Fruit fly (Drosophila melanogaster) whole organism, embryonic: ENCODE data around the gene CSN5.

Source experiments
- Abd-B ChIP-seq: fragments of 200-800 bp; sonication (Bioruptor generic); optimal IDR thresholded peaks from 2 replicates; lab custom pipeline; 2018; ENCODE audit warnings: missing biosample characterization, mild to moderate bottlenecking, missing genetic modification characterization, moderate library complexity
- CG10267 ChIP-seq: fragments of 200-800 bp; sonication (Bioruptor generic); optimal IDR thresholded peaks from 2 replicates; lab custom pipeline; 2018; ENCODE audit warnings: missing biosample characterization, mild to moderate bottlenecking, missing genetic modification characterization, moderate library complexity
- CG13424 ChIP-seq: fragments of 200-800 bp; sonication (Bioruptor generic); optimal IDR thresholded peaks from 2 replicates; lab custom pipeline; 2019; ENCODE audit warnings: missing biosample characterization, mild to moderate bottlenecking, missing genetic modification characterization, moderate library complexity
- CG13775 ChIP-seq: fragments of 200-800 bp; sonication (Bioruptor generic); optimal IDR thresholded peaks from 3 replicates; lab custom pipeline; 2017; ENCODE audit warnings: missing biosample characterization, mild to moderate bottlenecking, missing genetic modification characterization
- CG15514 ChIP-seq: fragments of 200-800 bp; sonication (Bioruptor generic); optimal IDR thresholded peaks from 3 replicates; lab custom pipeline; 2017; ENCODE audit warnings: missing biosample characterization, missing genetic modification characterization, mild to moderate bottlenecking, moderate library complexity, missing genetic modification reagents
- CG1603 ChIP-seq: fragments of 200-800 bp; sonication (Bioruptor generic); optimal IDR thresholded peaks from 2 replicates; lab custom pipeline; 2019; ENCODE audit warnings: missing biosample characterization, mild to moderate bottlenecking, missing genetic modification characterization, moderate library complexity
- CG17361 ChIP-seq: fragments of 200-800 bp; sonication (Bioruptor generic); IDR thresholded peaks from 3 replicates; pipeline ENCODE4 v1.3.6; 2022; ENCODE audit warnings: missing biosample characterization, missing genetic modification characterization
- CG17829 ChIP-seq: fragments of 200-800 bp; optimal IDR thresholded peaks from 2 replicates; lab custom pipeline; 2019; ENCODE audit warnings: missing biosample characterization, mild to moderate bottlenecking, missing genetic modification characterization, moderate library complexity
- CG1792 ChIP-seq: fragments of 200-800 bp; sonication (Bioruptor generic); optimal IDR thresholded peaks from 2 replicates; lab custom pipeline; 2016; ENCODE audit warnings: missing biosample characterization, missing genetic modification characterization
- CG18764 ChIP-seq: fragments of 200-800 bp; sonication (Bioruptor generic); optimal IDR thresholded peaks from 3 replicates; lab custom pipeline; 2016; ENCODE audit warnings: missing biosample characterization, missing genetic modification characterization
- CG31441 ChIP-seq: fragments of 200-800 bp; sonication (Bioruptor generic); IDR thresholded peaks from 2 replicates; pipeline ENCODE4 v1.3.6; 2022; ENCODE audit warnings: missing biosample characterization, missing genetic modification characterization
- CG32767 ChIP-seq: fragments of 200-800 bp; sonication (Bioruptor generic); IDR thresholded peaks from 2 replicates; pipeline ENCODE4 v1.3.6; 2022; ENCODE audit warnings: missing biosample characterization, missing genetic modification characterization
- CG34224 ChIP-seq: fragments of 200-800 bp; sonication (Bioruptor generic); IDR thresholded peaks from 3 replicates; pipeline ENCODE4 v1.3.6; 2022; ENCODE audit warnings: missing biosample characterization, missing genetic modification characterization; ENCODE audit not compliant: partially characterized antibody
- CG3726 ChIP-seq: fragments of 200-800 bp; sonication (Bioruptor generic); IDR thresholded peaks from 3 replicates; pipeline ENCODE4, ENCODE4 v1.3.6; 2022; ENCODE audit warnings: missing biosample characterization, missing genetic modification characterization
- CG3995 ChIP-seq: fragments of 200-800 bp; sonication (Bioruptor generic); optimal IDR thresholded peaks from 3 replicates; lab custom pipeline; 2016; ENCODE audit warnings: missing biosample characterization, missing genetic modification characterization
- CG6254 ChIP-seq: fragments of 200-800 bp; sonication (Bioruptor generic); optimal IDR thresholded peaks from 3 replicates; lab custom pipeline; 2017; ENCODE audit warnings: mild to moderate bottlenecking, missing biosample characterization, missing genetic modification reagents, missing genetic modification characterization
- CG7745 ChIP-seq: fragments of 200-800 bp; sonication (Bioruptor generic); optimal IDR thresholded peaks from 2 replicates; lab custom pipeline; 2018; ENCODE audit warnings: missing biosample characterization, mild to moderate bottlenecking, missing genetic modification characterization, moderate library complexity
- CG7786 ChIP-seq: fragments of 200-800 bp; sonication (Bioruptor generic); optimal IDR thresholded peaks from 2 replicates; lab custom pipeline; 2016; ENCODE audit warnings: missing biosample characterization, missing genetic modification characterization
- CG8290 ChIP-seq, 3 experiments: fragments of 200-800 bp; sonication (Bioruptor generic); optimal IDR thresholded peaks; 2 replicates each; lab custom pipeline; 2016 to 2019; ENCODE audit warnings: missing biosample characterization in 3 of 3, missing genetic modification characterization in 3 of 3, mild to moderate bottlenecking in 2 of 3, moderate library complexity in 1 of 3
- CG8944 ChIP-seq: fragments of 200-800 bp; sonication (Bioruptor generic); optimal IDR thresholded peaks from 3 replicates; lab custom pipeline; 2016; ENCODE audit warnings: missing biosample characterization, missing genetic modification characterization
- CG9932 ChIP-seq: fragments of 200-800 bp; sonication (Bioruptor generic); IDR thresholded peaks from 2 replicates; pipeline ENCODE4 v1.3.6; 2022; ENCODE audit warnings: missing biosample characterization, missing genetic modification characterization
- Camta ChIP-seq: fragments of 200-800 bp; sonication (Bioruptor generic); optimal IDR thresholded peaks from 2 replicates; lab custom pipeline; 2016; ENCODE audit warnings: missing biosample characterization, missing genetic modification characterization
- Doc2 ChIP-seq: fragments of 200-800 bp; sonication (Bioruptor generic); IDR thresholded peaks from 2 replicates; pipeline ENCODE4 v1.3.6; 2022; ENCODE audit warnings: missing biosample characterization, missing genetic modification characterization
- Eip74EF ChIP-seq, 2 experiments: fragments of 200-800 bp in 1 of 2; fragments of >200 bp in 1 of 2; sonication (Bioruptor generic) in 1 of 2; optimal IDR thresholded peaks; 2 replicates each; lab custom pipeline; 2017 to 2019; ENCODE audit warnings: missing biosample characterization in 2 of 2, missing genetic modification characterization in 2 of 2, mild to moderate bottlenecking in 1 of 2, moderate library complexity in 1 of 2
- Fer3 ChIP-seq: fragments of 200-800 bp; sonication (Bioruptor generic); optimal IDR thresholded peaks from 2 replicates; lab custom pipeline; 2018; ENCODE audit warnings: missing biosample characterization, mild to moderate bottlenecking, missing genetic modification characterization, moderate library complexity
- Hr51 ChIP-seq, 2 experiments: fragments of 200-800 bp; sonication (Bioruptor generic); optimal IDR thresholded peaks; 2 replicates in 1 of 2; 3 replicates in 1 of 2; lab custom pipeline; 2016 to 2018; ENCODE audit warnings: missing biosample characterization in 2 of 2, missing genetic modification characterization in 2 of 2, mild to moderate bottlenecking in 1 of 2, moderate library complexity in 1 of 2
- NK7.1 ChIP-seq: fragments of 200-800 bp; sonication (Bioruptor generic); optimal IDR thresholded peaks from 3 replicates; lab custom pipeline; 2016; ENCODE audit warnings: missing biosample characterization, missing genetic modification characterization
- Opbp ChIP-seq: fragments of 200-800 bp; sonication (Bioruptor generic); IDR thresholded peaks from 3 replicates; pipeline ENCODE4 v1.3.6; 2022; ENCODE audit warnings: missing biosample characterization, missing genetic modification characterization; ENCODE audit not compliant: partially characterized antibody
- Pdp1 ChIP-seq, 2 experiments: fragments of 200-800 bp; sonication (Bioruptor generic); optimal IDR thresholded peaks; 3 replicates each; lab custom pipeline; 2016; ENCODE audit warnings: missing biosample characterization in 2 of 2, missing genetic modification characterization in 2 of 2, mild to moderate bottlenecking in 1 of 2, moderate library complexity in 1 of 2
- Ssrp ChIP-seq: fragments of 200-800 bp; sonication (Bioruptor generic); optimal IDR thresholded peaks from 2 replicates; lab custom pipeline; 2018; ENCODE audit warnings: missing biosample characterization, mild to moderate bottlenecking, missing genetic modification characterization, moderate library complexity
- Xrp1 ChIP-seq: fragments of 200-800 bp; sonication (Bioruptor generic); IDR thresholded peaks from 2 replicates; pipeline ENCODE4 v1.3.6; 2022; ENCODE audit warnings: missing biosample characterization, missing genetic modification characterization
- ab ChIP-seq: fragments of 200-800 bp; sonication (Bioruptor generic); optimal IDR thresholded peaks from 2 replicates; lab custom pipeline; 2016; ENCODE audit warnings: missing biosample characterization, missing genetic modification characterization
- chm ChIP-seq: fragments of 200-800 bp; sonication (Bioruptor generic); IDR thresholded peaks from 2 replicates; pipeline ENCODE4 v1.3.6; 2022; ENCODE audit warnings: missing biosample characterization, missing genetic modification characterization
- ci ChIP-seq: fragments of 200-800 bp; sonication (Bioruptor generic); IDR thresholded peaks from 3 replicates; pipeline ENCODE4 v1.3.6; 2022; ENCODE audit warnings: missing biosample characterization, missing genetic modification characterization
- corto ChIP-seq: fragments of 200-800 bp; sonication (Bioruptor generic); optimal IDR thresholded peaks from 2 replicates; lab custom pipeline; 2016; ENCODE audit warnings: missing biosample characterization, mild to moderate bottlenecking, missing genetic modification characterization, moderate library complexity
- danr ChIP-seq: fragments of 200-800 bp; sonication (Bioruptor generic); IDR thresholded peaks from 2 replicates; pipeline ENCODE4 v1.3.6; 2022; ENCODE audit warnings: missing biosample characterization, missing genetic modification characterization
- emc ChIP-seq: fragments of 200-800 bp; sonication (Bioruptor generic); optimal IDR thresholded peaks from 2 replicates; lab custom pipeline; 2016; ENCODE audit warnings: missing biosample characterization, missing genetic modification characterization
- jigr1 ChIP-seq: fragments of 200-800 bp; sonication (Bioruptor generic); IDR thresholded peaks from 3 replicates; pipeline ENCODE4 v1.3.6; 2022; ENCODE audit warnings: missing biosample characterization, missing genetic modification characterization
- lbe ChIP-seq: fragments of 200-800 bp; sonication (Bioruptor generic); optimal IDR thresholded peaks from 2 replicates; lab custom pipeline; 2016; ENCODE audit warnings: missing biosample characterization, mild to moderate bottlenecking, missing genetic modification characterization
- lmd ChIP-seq: fragments of 200-800 bp; sonication (Bioruptor generic); IDR thresholded peaks from 2 replicates; pipeline ENCODE4 v1.3.6; 2022; ENCODE audit warnings: missing biosample characterization, missing genetic modification characterization
- mld ChIP-seq: fragments of 200-800 bp; sonication (Bioruptor generic); IDR thresholded peaks from 3 replicates; pipeline ENCODE4 v1.3.6; 2022; ENCODE audit warnings: missing biosample characterization, missing genetic modification characterization; ENCODE audit not compliant: partially characterized antibody
- nom ChIP-seq: fragments of 200-800 bp; sonication (Bioruptor generic); optimal IDR thresholded peaks from 2 replicates; lab custom pipeline; 2017; ENCODE audit warnings: missing biosample characterization, missing genetic modification characterization, mild to moderate bottlenecking, moderate library complexity, missing genetic modification reagents
- pros ChIP-seq: fragments of 200-800 bp; sonication (Bioruptor generic); optimal IDR thresholded peaks from 3 replicates; lab custom pipeline; 2019; ENCODE audit warnings: missing biosample characterization, mild to moderate bottlenecking, missing genetic modification characterization, moderate library complexity
- pum ChIP-seq: fragments of 200-800 bp; sonication (Bioruptor generic); optimal IDR thresholded peaks from 2 replicates; lab custom pipeline; 2016; ENCODE audit warnings: missing biosample characterization, missing genetic modification characterization
- slp2 ChIP-seq: fragments of 200-800 bp; sonication (Bioruptor generic); optimal IDR thresholded peaks from 2 replicates; lab custom pipeline; 2016; ENCODE audit warnings: missing biosample characterization, missing genetic modification characterization
- so ChIP-seq: fragments of 200-800 bp; sonication (Bioruptor generic); IDR thresholded peaks from 3 replicates; pipeline ENCODE4 v1.3.6; 2022; ENCODE audit warnings: missing biosample characterization, missing genetic modification characterization
- sug ChIP-seq: fragments of 200-800 bp; optimal IDR thresholded peaks from 2 replicates; lab custom pipeline; 2019; ENCODE audit warnings: missing biosample characterization, mild to moderate bottlenecking, missing genetic modification characterization, moderate library complexity
- toy ChIP-seq: fragments of 200-800 bp; sonication (Bioruptor generic); IDR thresholded peaks from 2 replicates; pipeline ENCODE4 v1.3.6; 2022; ENCODE audit warnings: missing biosample characterization, missing genetic modification characterization
- ttk ChIP-seq: fragments of 200-800 bp; sonication (Bioruptor generic); IDR thresholded peaks from 2 replicates; pipeline ENCODE4 v2.1.2; 2022; ENCODE audit warnings: missing biosample characterization, missing genetic modification characterization

Gene CSN5

dm6 chr3R:16441367-16441923 lies 28.5 kb upstream of the CSN5 start, which contains the start of gene ema:
Gene ema, minus strand, starts transcription at chr3R:16441661.
- TF ChIP-seq danr (GFP tag; lab: Robert Waterston, UW) (no peak), CG17361 (GFP tag; lab: Robert Waterston, UW) (peak; percentile 17; the same call in 1 of the 3 replicates), pros (no peak), CG8944 (peak; percentile 8), Ssrp (tag; lab: Kevin White, UChicago) (no peak), CG9932 (GFP tag; lab: Robert Waterston, UW) (peak; percentile 59), CG7786 (GFP tag; lab: Kevin White, UChicago) (peak; percentile 6), jigr1 (GFP tag; lab: Robert Waterston, UW) (no peak), Eip74EF (GFP tag; optimal IDR thresholded peaks at IDR 0.05; lab: Kevin White, UChicago) (no peak), lmd (no peak), Fer3 (tag; lab: Kevin White, UChicago) (peak; percentile 37), CG18764 (no peak), pum (GFP tag; lab: Kevin White, UChicago) (no peak), Hr51 (GFP tag; optimal IDR thresholded peaks at IDR 0.05; lab: Kevin White, UChicago) (no peak), CG15514 (GFP tag; lab: Kevin White, UChicago) (peak; percentile 98), CG7745 (tag; lab: Kevin White, UChicago) (no peak), CG13775 (GFP tag; lab: Kevin White, UChicago) (no peak), CG10267 (tag; lab: Kevin White, UChicago) (peak; percentile 29), Doc2 (GFP tag; lab: Robert Waterston, UW) (no peak), Xrp1 (GFP tag; lab: Robert Waterston, UW) (peak; percentile 28; the same call in 1 of the 2 replicates), corto (GFP tag; lab: Kevin White, UChicago) (no peak), CG3726 (GFP tag; lab: Robert Waterston, UW) (no peak), CG1792 (GFP tag; lab: Kevin White, UChicago) (no peak), nom (GFP tag; lab: Kevin White, UChicago) (no peak), CG31441 (peak; percentile 85), CG32767 (GFP tag; lab: Robert Waterston, UW) (no peak), CG1603 (peak; percentile 63), sug (peak; percentile 38), NK7.1 (GFP tag; lab: Kevin White, UChicago) (no peak), ttk (GFP tag; lab: Robert Waterston, UW) (no peak), lbe (GFP tag; lab: Kevin White, UChicago) (peak; percentile 0), Opbp (GFP tag; lab: Robert Waterston, UW) (peak; percentile 39; the same call in 1 of the 3 replicates), slp2 (GFP tag; lab: Kevin White, UChicago) (no peak), so (GFP tag; lab: Robert Waterston, UW) (0 out of 3 replicates have a peak, but pooled peaks have one; percentile 33), toy (GFP tag; lab: Robert Waterston, UW) (no peak), CG34224 (GFP tag; lab: Robert Waterston, UW) (peak; percentile 53; the same call in 1 of the 3 replicates), ci (peak; percentile 17; the same call in 1 of the 3 replicates), CG13424 (tag; lab: Kevin White, UChicago) (peak; percentile 34), chm (no peak), ab (no peak), Camta (GFP tag; lab: Kevin White, UChicago) (no peak), CG6254 (no peak), CG8290 (GFP tag; optimal IDR thresholded peaks at IDR 0.05; lab: Kevin White, UChicago) (peak; percentile 22), CG8290 (tag; optimal IDR thresholded peaks at IDR 0.05; lab: Kevin White, UChicago) (peak in 1 of 2 experiments; percentile 7), mld (GFP tag; lab: Robert Waterston, UW) (no peak), Pdp1 (GFP tag; optimal IDR thresholded peaks at IDR 0.05; lab: Kevin White, UChicago) (peak in 1 of 2 experiments; percentile 50), CG17829 (tag; lab: Kevin White, UChicago) (peak; percentile 51), Abd-B (no peak), CG3995 (GFP tag; lab: Kevin White, UChicago) (peak; percentile 99), emc (GFP tag; lab: Kevin White, UChicago) (no peak)
